Worm (Caenorhabditis elegans) whole organism, early embryonic: ENCODE results near the gene srg-62.

Source experiments
- ama-1 ChIP-seq: fragments of 150-350 bp; optimal IDR thresholded peaks from 2 replicates; lab custom pipeline; 2014
- ceh-36 ChIP-seq: sonication (generic microtip); optimal IDR thresholded peaks from 2 replicates; lab custom pipeline; 2016; ENCODE audit warnings: missing genetic modification characterization, inconsistent platforms, missing compliant biosample characterization
- tbx-11 ChIP-seq: fragments of 200-800 bp; sonication (Bioruptor generic); IDR thresholded peaks from 2 replicates; pipeline ENCODE4 v1.3.6; 2022; ENCODE audit warnings: missing genetic modification characterization, missing compliant biosample characterization

DNA sequence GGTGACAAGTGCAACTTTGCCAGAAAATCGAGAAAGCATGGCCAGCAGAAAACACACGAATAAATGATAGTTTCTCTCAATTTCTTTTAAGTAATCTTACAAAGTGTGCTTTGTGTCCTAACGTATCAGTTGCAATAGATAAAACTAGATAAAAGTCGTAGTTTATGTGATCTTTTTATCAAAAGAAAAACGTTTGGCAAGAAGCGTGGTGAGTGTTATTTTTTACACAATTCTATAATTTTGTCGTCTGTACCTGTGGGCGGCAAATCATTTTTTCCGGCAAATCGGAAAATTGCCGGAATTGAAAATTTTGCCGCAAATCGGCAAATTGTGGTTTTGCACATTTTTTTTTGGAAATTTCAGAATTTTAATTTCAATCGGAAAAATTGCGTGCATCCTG is 25.3 kb upstream of the srg-62 start, which contains the start of gene R05D8.9:
- TF ChIP-seq tbx-11 = no peak
- no peak for TF ChIP-seq ceh-36 (tag; lab: Kevin White, UChicago)
- TF ChIP-seq ama-1 (lab: Kevin White, UChicago) = no peak
